Worm (Caenorhabditis elegans) whole organism, L4/young adult: Measurements from ENCODE around the gene cpd-2.

Experiments used
- W03F9.2 ChIP-seq: fragments of 150-350 bp; optimal IDR thresholded peaks from 2 replicates; lab custom pipeline; 2014; ENCODE audit warnings: missing biosample characterization, missing genetic modification characterization
- dao-5 ChIP-seq: sonication (generic microtip); optimal IDR thresholded peaks from 2 replicates; lab custom pipeline; 2016; ENCODE audit warnings: missing genotype, missing genetic modification characterization, moderate library complexity, missing compliant biosample characterization
- him-1 ChIP-seq: sonication (generic microtip); optimal IDR thresholded peaks from 2 replicates; lab custom pipeline; 2016; ENCODE audit warnings: missing genotype, missing genetic modification reagents, missing genetic modification characterization, missing compliant biosample characterization

DNA sequence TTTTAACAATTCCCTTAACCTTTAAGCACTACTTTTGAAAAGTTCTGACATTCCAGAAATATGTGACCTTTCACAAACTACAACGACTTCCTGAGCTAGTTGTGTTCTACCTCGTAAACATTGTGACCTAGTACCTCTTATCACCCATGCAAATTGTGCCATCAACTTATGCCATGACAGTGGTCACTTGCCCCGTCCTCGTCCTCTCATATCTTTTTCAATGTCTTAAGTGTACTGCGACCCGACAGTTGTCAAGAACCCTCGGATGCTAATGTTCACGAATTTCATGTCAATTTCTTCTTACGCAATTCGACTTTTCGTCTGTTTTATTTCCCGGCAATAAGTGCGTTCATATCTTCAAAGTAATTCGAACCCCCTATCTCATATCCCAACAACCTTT is 38.2 kb downstream of the cpd-2 start:
- no peak for TF ChIP-seq dao-5 (tag; lab: Kevin White, UChicago)
- no peak for TF ChIP-seq him-1 (tag; lab: Kevin White, UChicago)
- no peak for TF ChIP-seq W03F9.2 (tag; lab: Kevin White, UChicago)
